Worm (Caenorhabditis elegans): ENCODE data around the gene H40L08.2.

ce11 chrX:15039029-15039695 is 38.4 kb downstream of the H40L08.2 start:
- TF ChIP-seq nhr-237 (tag; optimal IDR thresholded peaks at IDR 0.05) (no peak), efl-1 (optimal IDR thresholded peaks at IDR 0.05) (no peak), efl-1 (GFP tag; optimal IDR thresholded peaks at IDR 0.05 in 1 of 2) (peak in 1 of 2 experiments; percentile 92), dpl-1 (GFP tag; optimal IDR thresholded peaks at IDR 0.05) (no peak), snpc-4 (tag; optimal IDR thresholded peaks at IDR 0.05) (no peak), ceh-82 (tag; optimal IDR thresholded peaks at IDR 0.05) (no peak), mep-1 (tag; optimal IDR thresholded peaks at IDR 0.05) (no peak), nhr-77 (tag; optimal IDR thresholded peaks at IDR 0.05) (no peak), nhr-71 (tag; optimal IDR thresholded peaks at IDR 0.05) (peak; percentile 65), ztf-11 (tag; optimal IDR thresholded peaks at IDR 0.05) (no peak), tbx-2 (tag; optimal IDR thresholded peaks at IDR 0.05) (no peak), ceh-88 (GFP tag; IDR thresholded peaks at IDR 0.05) (no peak), ceh-8 (GFP tag; optimal IDR thresholded peaks at IDR 0.05) (no peak)

Data from whole organism, L1 larva.